Worm (Caenorhabditis elegans) whole organism, L4/young adult: ENCODE data around the gene K02D3.2.

Experiments used
- W03F9.2 ChIP-seq: fragments of 150-350 bp; optimal IDR thresholded peaks from 2 replicates; lab custom pipeline; 2014; ENCODE audit warnings: missing biosample characterization, missing genetic modification characterization
- him-1 ChIP-seq: sonication (generic microtip); optimal IDR thresholded peaks from 2 replicates; lab custom pipeline; 2016; ENCODE audit warnings: missing genotype, missing genetic modification reagents, missing genetic modification characterization, missing compliant biosample characterization

- TF ChIP-seq him-1 (tag; lab: Kevin White, UChicago) (no peak), W03F9.2 (tag; lab: Kevin White, UChicago) (no peak)
Observed at ce11 chrX:13709060-13709459, 2.7 kb downstream of the K02D3.2 start.
